Fruit fly (Drosophila melanogaster) whole organism, adult: ENCODE results near the gene CG11878.

Experiments used
- CG11617 ChIP-seq: fragments of 200-800 bp; sonication (Bioruptor generic); optimal IDR thresholded peaks from 2 replicates; lab custom pipeline; 2017; ENCODE audit warnings: mild to moderate bottlenecking, missing biosample characterization, missing genetic modification reagents, missing genetic modification characterization
- CG12768 ChIP-seq: fragments of 200-800 bp; sonication (Bioruptor generic); optimal IDR thresholded peaks from 2 replicates; lab custom pipeline; 2017; ENCODE audit warnings: missing biosample characterization, missing genetic modification characterization, mild to moderate bottlenecking, moderate library complexity, missing genetic modification reagents
- CG14711 ChIP-seq: fragments of 200-800 bp; sonication (Bioruptor generic); optimal IDR thresholded peaks from 2 replicates; lab custom pipeline; 2018; ENCODE audit warnings: missing biosample characterization, mild to moderate bottlenecking, missing genetic modification characterization, moderate library complexity
- CG1620 ChIP-seq: fragments of 200-800 bp; sonication (Bioruptor generic); optimal IDR thresholded peaks from 2 replicates; lab custom pipeline; 2016; ENCODE audit warnings: missing biosample characterization, missing genetic modification characterization
- CG33017 ChIP-seq: fragments of 200-800 bp; sonication (Bioruptor generic); optimal IDR thresholded peaks from 2 replicates; lab custom pipeline; 2018; ENCODE audit warnings: missing biosample characterization, mild to moderate bottlenecking, missing genetic modification characterization, moderate library complexity
- CG5204 ChIP-seq: fragments of 200-800 bp; sonication (Bioruptor generic); optimal IDR thresholded peaks from 2 replicates; lab custom pipeline; 2016; ENCODE audit warnings: missing biosample characterization, missing genetic modification characterization
- CG7045 ChIP-seq: fragments of 200-800 bp; sonication (Bioruptor generic); optimal IDR thresholded peaks from 2 replicates; lab custom pipeline; 2017; ENCODE audit warnings: missing biosample characterization, mild to moderate bottlenecking, missing genetic modification characterization
- CG7101 ChIP-seq: fragments of 200-800 bp; sonication (Bioruptor generic); optimal IDR thresholded peaks from 2 replicates; lab custom pipeline; 2018; ENCODE audit warnings: missing biosample characterization, mild to moderate bottlenecking, missing genetic modification characterization, moderate library complexity
- Clk ChIP-seq: fragments of 200-800 bp; sonication (Bioruptor generic); optimal IDR thresholded peaks from 2 replicates; lab custom pipeline; 2017; ENCODE audit warnings: missing biosample characterization, missing genetic modification characterization
- Crg-1 ChIP-seq: fragments of 200-800 bp; sonication (Bioruptor generic); optimal IDR thresholded peaks from 2 replicates; lab custom pipeline; 2016; ENCODE audit warnings: missing biosample characterization, missing genetic modification characterization
- Hr96 ChIP-seq: fragments of 200-800 bp; sonication (Bioruptor generic); optimal IDR thresholded peaks from 2 replicates; lab custom pipeline; 2016; ENCODE audit warnings: missing biosample characterization, missing genetic modification characterization
- Mnt ChIP-seq: fragments of 200-800 bp; sonication (Bioruptor generic); optimal IDR thresholded peaks from 2 replicates; lab custom pipeline; 2016; ENCODE audit warnings: missing biosample characterization, mild to moderate bottlenecking, missing genetic modification characterization
- bab1 ChIP-seq: fragments of 200-800 bp; sonication (Bioruptor generic); optimal IDR thresholded peaks from 3 replicates; lab custom pipeline; 2019; ENCODE audit warnings: missing biosample characterization, mild to moderate bottlenecking, missing genetic modification characterization, moderate library complexity
- cic ChIP-seq: fragments of 200-800 bp; sonication (Bioruptor generic); optimal IDR thresholded peaks from 2 replicates; lab custom pipeline; 2017; ENCODE audit warnings: missing biosample characterization, mild to moderate bottlenecking, missing genetic modification characterization, moderate library complexity
- cnc ChIP-seq, 2 experiments: fragments of >200 bp; optimal IDR thresholded peaks; 2 replicates each; lab custom pipeline; 2017
- kay ChIP-seq: fragments of 200-800 bp; sonication (Bioruptor generic); peaks from one replicate; lab custom pipeline; 2016; ENCODE audit warnings: missing biosample characterization, missing genetic modification characterization, borderline replicate concordance
- ovo ChIP-seq: fragments of 200-800 bp; sonication (Bioruptor generic); optimal IDR thresholded peaks from 2 replicates; lab custom pipeline; 2016; ENCODE audit warnings: missing biosample characterization, missing genetic modification characterization
- pad ChIP-seq: fragments of 200-800 bp; sonication (Bioruptor generic); optimal IDR thresholded peaks from 3 replicates; lab custom pipeline; 2017; ENCODE audit warnings: missing biosample characterization, missing genetic modification characterization, mild to moderate bottlenecking, moderate library complexity, missing genetic modification reagents
- tj ChIP-seq: fragments of 200-800 bp; sonication (Bioruptor generic); optimal IDR thresholded peaks from 3 replicates; lab custom pipeline; 2017; ENCODE audit warnings: missing biosample characterization, mild to moderate bottlenecking, missing genetic modification characterization, moderate library complexity
- toe ChIP-seq: fragments of 200-800 bp; sonication (Bioruptor generic); optimal IDR thresholded peaks from 2 replicates; lab custom pipeline; 2016; ENCODE audit warnings: missing biosample characterization, missing genetic modification characterization

The CG11878 gene

DNA sequence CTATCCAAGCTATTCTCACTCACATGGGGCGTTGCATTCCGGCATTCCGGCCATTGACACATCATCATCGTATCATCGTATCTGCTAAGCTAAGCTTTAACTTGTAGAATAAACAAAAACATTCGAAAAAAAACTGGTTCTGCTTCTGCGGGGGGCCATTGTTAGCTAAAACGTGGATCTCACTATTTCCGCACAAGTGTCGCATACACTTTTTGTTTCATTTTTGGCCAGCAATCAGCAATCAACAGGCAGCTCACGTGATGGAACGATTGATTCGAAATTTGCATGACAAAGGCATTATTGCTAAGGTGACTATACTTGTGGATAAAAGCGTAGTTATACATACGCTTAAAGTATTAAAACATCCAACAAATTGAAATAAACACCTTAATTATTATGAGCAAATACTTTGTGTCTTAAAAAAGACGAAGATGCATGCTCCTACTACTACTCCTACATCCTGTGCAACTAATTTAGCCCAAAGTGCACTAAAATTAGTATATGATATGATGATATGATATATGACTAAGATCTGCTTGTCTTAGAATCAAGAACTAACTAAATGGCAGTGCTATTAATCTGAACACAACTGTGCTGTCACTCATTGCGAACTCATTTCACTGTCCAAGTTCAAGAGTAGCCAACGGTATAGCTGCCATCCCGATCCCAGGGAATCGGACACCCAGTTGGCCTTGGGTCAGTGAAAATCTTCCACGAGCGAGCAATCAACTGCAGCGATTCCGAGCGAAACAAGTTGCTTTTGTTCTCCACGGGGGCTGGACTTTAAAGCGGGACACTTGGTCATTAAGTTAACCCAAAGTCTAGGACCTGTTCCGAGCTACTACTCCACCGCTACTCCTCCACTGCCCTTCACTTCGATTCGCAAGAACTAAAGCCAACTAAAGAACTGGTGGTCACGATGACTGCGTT, 34.6 kb upstream of the CG11878 start:
- no peak for TF ChIP-seq kay
- no peak for TF ChIP-seq CG1620 (GFP tag; lab: Kevin White, UChicago)
- TF ChIP-seq CG7045 = no peak
- no peak for TF ChIP-seq CG12768 (GFP tag; lab: Kevin White, UChicago)
- no peak for TF ChIP-seq cic (GFP tag; lab: Kevin White, UChicago)
- TF ChIP-seq toe (GFP tag; lab: Kevin White, UChicago) = no peak
- TF ChIP-seq CG14711 (tag; lab: Kevin White, UChicago) = no peak
- TF ChIP-seq CG5204 (GFP tag; lab: Kevin White, UChicago) = no peak
- TF ChIP-seq Crg-1 = no peak
- TF ChIP-seq tj (GFP tag; lab: Kevin White, UChicago) = no peak
- no peak for TF ChIP-seq CG7101 (tag; lab: Kevin White, UChicago)
- no peak for TF ChIP-seq Hr96 (GFP tag; lab: Kevin White, UChicago)
- no peak for TF ChIP-seq CG33017
- no peak for TF ChIP-seq ovo

DNA sequence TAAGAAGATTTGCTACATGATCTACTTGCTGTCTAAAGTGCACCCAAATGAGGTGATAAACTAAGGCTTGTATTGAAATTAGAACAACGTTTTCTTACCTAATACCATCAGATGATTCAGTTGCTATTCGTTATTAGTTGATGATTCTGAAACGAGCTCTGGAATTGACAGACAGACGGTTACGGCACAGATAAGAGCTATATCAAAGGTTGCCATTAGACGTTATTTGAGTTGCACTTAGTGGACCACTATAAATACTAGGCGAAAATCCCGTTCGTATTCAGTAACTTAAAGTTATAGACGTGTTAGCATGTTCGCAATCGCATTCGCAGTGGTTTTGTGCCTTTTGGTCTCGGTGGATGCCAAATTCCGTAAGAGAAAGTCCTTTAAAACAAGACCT, 33.8 kb upstream of the CG11878 start, which contains the start of gene to:
Gene to (plus strand): TSS at position 301 of the 400 bp plus-strand sequence.
- TF ChIP-seq Hr96 (GFP tag; lab: Kevin White, UChicago) (no peak), kay (no peak), CG11617 (GFP tag; lab: Kevin White, UChicago) (no peak), pad (GFP tag; lab: Kevin White, UChicago) (no peak), Mnt (no peak), CG1620 (GFP tag; lab: Kevin White, UChicago) (no peak), Crg-1 (no peak), cnc (optimal IDR thresholded peaks at IDR 0.05; lab: Kevin White, UChicago) (no peak), CG33017 (no peak), CG12768 (GFP tag; lab: Kevin White, UChicago) (no peak), tj (GFP tag; lab: Kevin White, UChicago) (no peak), toe (GFP tag; lab: Kevin White, UChicago) (no peak), Clk (GFP tag; lab: Kevin White, UChicago) (no peak), cic (GFP tag; lab: Kevin White, UChicago) (no peak), bab1 (no peak), CG7101 (tag; lab: Kevin White, UChicago) (no peak), CG14711 (tag; lab: Kevin White, UChicago) (no peak), CG5204 (GFP tag; lab: Kevin White, UChicago) (no peak), ovo (no peak), CG7045 (no peak)

- no peak for TF ChIP-seq ovo
- no peak for TF ChIP-seq CG1620 (GFP tag; lab: Kevin White, UChicago)
- TF ChIP-seq Crg-1 = no peak
- TF ChIP-seq cic (GFP tag; lab: Kevin White, UChicago) = no peak
- no peak for TF ChIP-seq toe (GFP tag; lab: Kevin White, UChicago)
- TF ChIP-seq CG5204 (GFP tag; lab: Kevin White, UChicago) = no peak
- TF ChIP-seq cnc (optimal IDR thresholded peaks at IDR 0.05; lab: Kevin White, UChicago) = no peak
- no peak for TF ChIP-seq CG11617 (GFP tag; lab: Kevin White, UChicago)
Observed at dm6 chr3R:25241507-25242070, 32.0 kb upstream of the CG11878 start, which contains the start of gene CG11854. CG11854 (plus strand) TSS chr3R:25242020.

dm6 chr3R:25245052-25245813, 28.4 kb upstream of the CG11878 start, which contains the start of gene bam:
bam (minus strand) TSS chr3R:25245109.
- TF ChIP-seq cnc (optimal IDR thresholded peaks at IDR 0.05; lab: Kevin White, UChicago) (no peak), tj (GFP tag; lab: Kevin White, UChicago) (no peak), CG12768 (GFP tag; lab: Kevin White, UChicago) (no peak), CG7045 (no peak), CG5204 (GFP tag; lab: Kevin White, UChicago) (no peak), Hr96 (GFP tag; lab: Kevin White, UChicago) (no peak), CG11617 (GFP tag; lab: Kevin White, UChicago) (no peak), Crg-1 (peak; percentile 53), CG33017 (no peak), pad (GFP tag; lab: Kevin White, UChicago) (no peak), kay (peak; percentile 71), Clk (GFP tag; lab: Kevin White, UChicago) (no peak), bab1 (peak; percentile 44), CG1620 (GFP tag; lab: Kevin White, UChicago) (no peak), CG14711 (tag; lab: Kevin White, UChicago) (peak; percentile 67), toe (GFP tag; lab: Kevin White, UChicago) (no peak), Mnt (peak; percentile 44)

DNA sequence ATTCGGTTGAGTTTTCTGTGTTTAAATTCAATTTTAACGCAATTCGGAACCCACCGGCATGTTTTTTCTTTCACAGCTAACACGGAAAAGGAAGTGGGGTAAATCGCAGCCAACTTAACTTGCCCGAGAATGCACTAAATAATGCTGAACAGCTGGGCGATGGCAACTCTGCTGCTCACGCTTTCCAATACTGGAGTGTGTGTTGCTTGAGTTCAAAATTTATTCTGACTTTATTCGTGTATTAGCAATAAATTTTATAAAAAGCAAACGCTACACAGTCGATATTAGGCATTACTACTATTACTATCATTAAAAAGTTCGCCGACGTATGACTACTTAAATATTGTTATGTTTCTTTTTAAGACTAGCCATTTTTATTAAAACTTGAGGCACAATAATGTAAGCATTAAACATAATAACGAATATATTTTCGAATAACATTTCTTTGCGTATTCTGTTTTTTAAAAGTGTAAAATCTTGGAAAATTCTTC, 26.2 kb upstream of the CG11878 start, which contains the start of the genes RpS27 and Nup37:
Gene RpS27 (minus strand): TSS at position 136 of the 491 bp plus-strand sequence.
Gene Nup37 (plus strand): TSS at position 280 of the 491 bp plus-strand sequence.
- TF ChIP-seq CG14711 (tag; lab: Kevin White, UChicago) (peak; percentile 97), ovo (peak; percentile 100), bab1 (peak; percentile 96), CG33017 (peak; percentile 94), CG7101 (tag; lab: Kevin White, UChicago) (peak; percentile 99), pad (GFP tag; lab: Kevin White, UChicago) (peak; percentile 95), tj (GFP tag; lab: Kevin White, UChicago) (peak; percentile 85), CG11617 (GFP tag; lab: Kevin White, UChicago) (peak; percentile 99), CG7045 (peak; percentile 98), cic (GFP tag; lab: Kevin White, UChicago) (peak; percentile 93), CG1620 (GFP tag; lab: Kevin White, UChicago) (peak; percentile 100), Hr96 (GFP tag; lab: Kevin White, UChicago) (peak; percentile 99), kay (peak; percentile 86), Crg-1 (peak; percentile 100), Mnt (peak; percentile 98), cnc (optimal IDR thresholded peaks at IDR 0.05; lab: Kevin White, UChicago) (no peak), CG5204 (GFP tag; lab: Kevin White, UChicago) (peak; percentile 97), toe (GFP tag; lab: Kevin White, UChicago) (peak; percentile 98), Clk (GFP tag; lab: Kevin White, UChicago) (peak; percentile 95), CG12768 (GFP tag; lab: Kevin White, UChicago) (peak; percentile 98)
